Worm (Caenorhabditis elegans): ENCODE results near the gene acc-2.

The acc-2 gene

DNA sequence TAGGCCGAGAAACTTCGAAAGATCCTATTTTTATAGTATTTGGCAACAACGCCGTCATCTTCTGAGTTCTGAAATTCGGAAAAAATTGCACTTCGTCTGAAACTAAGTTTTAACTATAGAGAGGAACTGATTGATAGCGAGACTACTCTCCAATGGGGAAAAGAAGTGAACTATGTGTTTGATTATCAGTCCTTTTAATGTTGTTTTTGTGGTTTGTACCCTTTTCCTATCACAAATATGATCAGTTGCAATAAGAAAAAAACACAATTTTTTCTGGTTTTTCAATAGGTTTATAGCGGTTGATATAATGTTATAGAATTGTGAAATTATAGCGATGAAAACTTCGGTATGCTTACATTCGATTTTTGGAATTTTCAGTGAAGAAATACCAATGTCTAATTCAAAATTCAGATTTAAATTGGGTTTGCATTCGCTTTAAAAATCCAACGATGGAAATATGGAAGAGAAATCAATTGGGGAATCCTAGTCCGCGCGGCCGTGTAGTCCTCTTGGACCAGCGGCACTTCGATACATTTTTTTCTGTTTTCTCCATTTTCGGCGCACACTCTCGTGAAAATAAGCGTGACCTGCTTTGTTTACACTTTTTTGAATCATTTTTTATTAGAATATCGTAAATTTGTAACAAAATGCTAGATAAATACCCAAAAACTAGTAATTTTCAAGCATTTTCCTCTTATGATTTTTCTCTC is 43.2 kb upstream of the acc-2 start, which contains the start of gene C53B4.3 (continued):
- TF ChIP-seq ZK546.5 (tag; optimal IDR thresholded peaks at IDR 0.05), result no peak
- no peak for TF ChIP-seq ceh-16 (tag; optimal IDR thresholded peaks at IDR 0.05)
- no peak for TF ChIP-seq elt-1 (tag; optimal IDR thresholded peaks at IDR 0.05)
- TF ChIP-seq lsy-2 (tag; optimal IDR thresholded peaks at IDR 0.05), result peak; percentile 51 to 75
- TF ChIP-seq gmeb-1 (tag; optimal IDR thresholded peaks at IDR 0.05), result peak; percentile 58
- no peak for TF ChIP-seq nhr-21 (tag; optimal IDR thresholded peaks at IDR 0.05)
- TF ChIP-seq ztf-11 (tag; optimal IDR thresholded peaks at IDR 0.05), result no peak
- no peak for TF ChIP-seq unc-39 (tag; optimal IDR thresholded peaks at IDR 0.05)
- no peak for TF ChIP-seq egl-27 (tag; optimal IDR thresholded peaks at IDR 0.05)
- no peak for TF ChIP-seq mab-5 (tag; optimal IDR thresholded peaks at IDR 0.05)
- TF ChIP-seq dmd-4 (tag; optimal IDR thresholded peaks at IDR 0.05), result peak; percentile 28

DNA sequence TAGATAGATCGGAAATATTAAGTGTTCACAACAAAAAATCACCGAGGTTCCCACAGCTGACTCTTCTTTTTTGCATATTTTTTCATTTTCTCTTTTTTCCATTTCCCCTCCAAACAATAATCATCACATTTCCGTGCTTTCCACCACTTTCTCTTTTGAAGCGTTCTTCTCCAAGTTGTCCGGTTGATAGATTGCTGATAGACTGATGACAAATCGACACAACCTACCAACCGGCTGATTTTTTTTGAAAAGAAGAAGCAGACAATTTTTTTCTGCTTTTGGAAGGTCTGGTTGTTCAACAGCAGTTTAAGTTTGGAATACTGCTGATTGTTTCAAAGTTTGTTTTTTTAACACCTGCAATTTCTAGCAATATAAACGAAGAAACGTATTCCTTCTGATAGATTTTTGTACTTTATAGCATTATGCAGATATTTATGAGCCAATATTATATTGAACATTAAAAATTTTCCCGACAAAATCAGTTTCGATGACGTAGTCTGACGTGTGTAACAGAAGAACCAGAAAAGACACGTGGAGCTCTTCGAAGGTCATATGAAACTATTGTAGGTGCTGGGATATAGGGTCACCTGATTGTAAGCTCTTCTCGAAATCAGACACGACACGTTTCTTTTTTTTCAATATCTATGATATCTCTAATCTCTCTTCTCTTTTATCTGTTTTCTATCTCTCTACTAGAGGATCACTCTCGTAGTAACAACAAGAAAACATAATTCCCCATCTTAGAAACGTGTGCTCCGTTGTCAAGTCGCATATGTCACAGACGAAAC is 41.8 kb upstream of the acc-2 start:
- TF ChIP-seq crh-2 (tag; optimal IDR thresholded peaks at IDR 0.05) (peak; percentile 10), elt-1 (tag; optimal IDR thresholded peaks at IDR 0.05) (no peak), blmp-1 (tag; optimal IDR thresholded peaks at IDR 0.05; ENCODE audit: insufficient read depth) (no peak), sma-9 (GFP tag; optimal IDR thresholded peaks at IDR 0.05) (peak; percentile 36), sma-9 (tag; optimal IDR thresholded peaks at IDR 0.05) (no peak), lin-11 (tag; optimal IDR thresholded peaks at IDR 0.05) (no peak), egl-27 (tag; optimal IDR thresholded peaks at IDR 0.05) (no peak), ztf-1 (GFP tag; conservative IDR thresholded peaks at IDR 0.05) (no peak), dmd-4 (tag; optimal IDR thresholded peaks at IDR 0.05) (no peak), nhr-6 (tag; optimal IDR thresholded peaks at IDR 0.05) (no peak), nhr-129 (tag; optimal IDR thresholded peaks at IDR 0.05) (peak; percentile 42), lsy-2 (tag; optimal IDR thresholded peaks at IDR 0.05) (peak in 1 of 2 experiments; percentile 63), F13H6.1 (tag; optimal IDR thresholded peaks at IDR 0.05) (peak; percentile 34), ztf-4 (tag; optimal IDR thresholded peaks at IDR 0.05) (peak; percentile 17), C34F6.9 (tag; optimal IDR thresholded peaks at IDR 0.05) (peak; percentile 56)

DNA sequence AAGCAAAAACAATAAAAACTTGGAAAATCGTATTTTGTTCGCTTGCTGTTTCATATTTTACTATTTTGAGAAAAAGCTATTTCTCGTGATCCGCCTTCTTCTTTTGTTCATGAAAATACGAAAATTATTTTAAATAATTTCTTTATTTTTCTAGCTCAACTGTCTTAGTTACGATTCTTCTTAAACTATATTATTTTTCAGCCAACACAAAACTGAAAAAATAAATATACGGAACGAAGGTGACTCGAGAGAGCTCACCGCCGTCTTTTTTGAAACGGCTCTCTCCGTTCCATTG is 41.3 kb upstream of the acc-2 start, which contains the start of gene pdzd-8:
TSS of gene pdzd-8 (plus strand) at position 196 of the 295 bp plus-strand sequence.
- no peak for TF ChIP-seq ceh-16 (tag; optimal IDR thresholded peaks at IDR 0.05)
- TF ChIP-seq unc-39 (tag; optimal IDR thresholded peaks at IDR 0.05), result no peak

- no peak for TF ChIP-seq unc-39 (tag; optimal IDR thresholded peaks at IDR 0.05)
- TF ChIP-seq lin-13 (GFP tag; optimal IDR thresholded peaks at IDR 0.05), result no peak
- no peak for TF ChIP-seq snpc-4 (tag; optimal IDR thresholded peaks at IDR 0.05)
- TF ChIP-seq sma-9 (GFP tag; optimal IDR thresholded peaks at IDR 0.05), result peak; percentile 48
- no peak for TF ChIP-seq sma-9 (tag; optimal IDR thresholded peaks at IDR 0.05)
- TF ChIP-seq ceh-82 (tag; optimal IDR thresholded peaks at IDR 0.05), result no peak
- peak; percentile 32 for TF ChIP-seq C34F6.9 (tag; optimal IDR thresholded peaks at IDR 0.05)
- TF ChIP-seq mbf-1 (tag; optimal IDR thresholded peaks at IDR 0.05), result no peak
- peak in 1 of 2 experiments; percentile 61 for TF ChIP-seq lsy-2 (tag; optimal IDR thresholded peaks at IDR 0.05)
- TF ChIP-seq F13H6.1 (tag; optimal IDR thresholded peaks at IDR 0.05), result peak; percentile 42
- TF ChIP-seq ztf-4 (tag; optimal IDR thresholded peaks at IDR 0.05), result peak; percentile 27
- no peak for TF ChIP-seq crh-2 (tag; optimal IDR thresholded peaks at IDR 0.05)
- TF ChIP-seq nhr-21 (tag; optimal IDR thresholded peaks at IDR 0.05), result no peak
- no peak for TF ChIP-seq nhr-237 (tag; optimal IDR thresholded peaks at IDR 0.05)
- TF ChIP-seq nhr-129 (tag; optimal IDR thresholded peaks at IDR 0.05), result peak; percentile 39
Observed at ce11 chrIV:8978047-8978446, 38.5 kb upstream of the acc-2 start.

DNA sequence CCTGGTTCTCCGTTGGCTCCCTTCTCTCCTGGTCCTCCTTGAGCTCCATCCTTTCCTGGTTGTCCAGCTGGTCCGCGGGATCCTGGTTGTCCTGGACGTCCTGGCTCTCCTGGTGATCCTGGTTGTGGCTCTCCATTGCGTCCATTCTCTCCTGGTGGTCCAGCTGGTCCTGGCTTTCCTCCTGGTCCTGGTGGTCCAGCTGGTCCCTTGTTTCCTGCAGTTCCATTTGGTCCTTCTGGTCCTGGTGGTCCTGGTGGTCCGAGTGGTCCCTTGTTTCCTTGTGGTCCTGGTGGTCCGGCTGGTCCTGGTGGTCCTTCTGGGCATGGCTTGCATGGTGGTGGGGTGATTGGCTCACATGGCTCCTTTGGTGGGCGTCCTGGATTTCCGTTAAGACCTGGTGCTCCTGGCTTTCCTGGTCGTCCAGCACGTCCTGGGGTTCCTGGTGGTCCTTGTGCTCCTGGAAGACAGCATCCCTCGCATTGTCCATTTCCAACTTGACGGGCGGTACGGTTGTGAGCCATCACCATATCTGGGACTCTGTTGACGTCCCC is 37.4 kb upstream of the acc-2 start:
- TF ChIP-seq unc-62 (GFP tag; optimal IDR thresholded peaks at IDR 0.05), result no peak
- no peak for TF ChIP-seq lin-39 (tag; optimal IDR thresholded peaks at IDR 0.05)
- TF ChIP-seq nhr-10 (tag; optimal IDR thresholded peaks at IDR 0.05), result no peak
- no peak for TF ChIP-seq fos-1 (tag; optimal IDR thresholded peaks at IDR 0.05)
- TF ChIP-seq nhr-6 (tag; optimal IDR thresholded peaks at IDR 0.05), result no peak
- no peak for TF ChIP-seq mdl-1 (tag; optimal IDR thresholded peaks at IDR 0.05)
- TF ChIP-seq R02D3.7 (tag; optimal IDR thresholded peaks at IDR 0.05), result no peak
- TF ChIP-seq lin-11 (tag; optimal IDR thresholded peaks at IDR 0.05), result no peak
- no peak for TF ChIP-seq ztf-4 (tag; optimal IDR thresholded peaks at IDR 0.05)
- TF ChIP-seq nhr-23 (tag; optimal IDR thresholded peaks at IDR 0.05), result no peak
- no peak for TF ChIP-seq mab-5 (tag; optimal IDR thresholded peaks at IDR 0.05)
- TF ChIP-seq nhr-11 (tag; optimal IDR thresholded peaks at IDR 0.05), result no peak
- no peak for TF ChIP-seq ztf-1 (GFP tag; conservative IDR thresholded peaks at IDR 0.05)
- no peak for TF ChIP-seq alr-1 (tag; optimal IDR thresholded peaks at IDR 0.05)
- TF ChIP-seq nhr-129 (tag; optimal IDR thresholded peaks at IDR 0.05), result no peak
- no peak for TF ChIP-seq sem-4 (tag; optimal IDR thresholded peaks at IDR 0.05)
- no peak for TF ChIP-seq F13H6.1 (tag; optimal IDR thresholded peaks at IDR 0.05)
